Worm (Caenorhabditis elegans): ENCODE results near the gene mrpl-39.

Gene mrpl-39

DNA sequence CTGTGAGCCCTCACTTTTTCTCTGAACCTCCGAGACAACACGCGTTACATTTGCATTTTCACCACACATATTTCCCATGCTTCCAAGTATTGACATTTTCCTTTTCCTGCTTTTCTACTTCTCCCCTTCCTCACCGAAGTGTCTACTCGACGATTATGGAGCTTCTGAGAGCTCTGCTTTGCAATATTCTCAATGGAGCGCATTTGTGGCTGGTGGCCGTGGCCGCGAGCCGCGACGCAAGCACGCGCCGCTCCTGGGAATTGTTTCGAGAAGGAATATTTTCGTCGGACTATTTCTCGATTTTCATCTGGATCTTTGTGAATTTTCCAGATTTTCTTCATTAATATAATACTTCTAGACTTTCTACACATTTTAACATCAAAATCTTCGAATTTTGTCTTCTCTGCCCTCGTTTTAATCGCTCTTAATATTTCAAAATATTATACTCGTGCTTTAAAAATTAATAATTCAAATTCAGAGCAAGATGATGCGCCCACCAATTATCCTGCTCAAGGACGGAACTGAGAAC, 50.5 kb downstream of the mrpl-39 start, which contains the start of the genes T10B5.4 and cct-7 (continued):
- TF ChIP-seq saeg-2 (GFP tag; IDR thresholded peaks at IDR 0.05), result peak; percentile 59; the same call in 1 of the 2 replicates
- TF ChIP-seq nhr-48 (tag; optimal IDR thresholded peaks at IDR 0.05), result peak; percentile 25
- TF ChIP-seq nhr-25 (tag; optimal IDR thresholded peaks at IDR 0.05; ENCODE audit: borderline replicate concordance, insufficient read depth), result peak; percentile 18
- TF ChIP-seq Y48G9A.11 (GFP tag; IDR thresholded peaks at IDR 0.05), result no peak; the same call in 1 of the 2 replicates
- TF ChIP-seq ctbp-1 (GFP tag; IDR thresholded peaks at IDR 0.05), result peak; percentile 79
- TF ChIP-seq nhr-28 (tag; optimal IDR thresholded peaks at IDR 0.05), result peak; percentile 66
- TF ChIP-seq php-3 (GFP tag; IDR thresholded peaks at IDR 0.05), result 0 out of 2 replicates have a peak, but pooled peaks have one; percentile 45
- peak; percentile 89 for TF ChIP-seq hmg-1.1 (GFP tag; IDR thresholded peaks at IDR 0.05)
- peak; percentile 78 for TF ChIP-seq nhr-6 (tag; optimal IDR thresholded peaks at IDR 0.05)
- peak; percentile 36 for TF ChIP-seq pqm-1 (tag; optimal IDR thresholded peaks at IDR 0.05)
- peak; percentile 93 for TF ChIP-seq mep-1 (tag; optimal IDR thresholded peaks at IDR 0.05)
- no peak for TF ChIP-seq lir-3 (tag; optimal IDR thresholded peaks at IDR 0.05)
- TF ChIP-seq mxl-3 (GFP tag; optimal IDR thresholded peaks at IDR 0.05), result peak; percentile 84
- TF ChIP-seq nhr-111 (GFP tag; optimal IDR thresholded peaks at IDR 0.05), result no peak
- TF ChIP-seq F49E8.2 (tag; optimal IDR thresholded peaks at IDR 0.05; ENCODE audit: borderline replicate concordance), result peak; percentile 61
- TF ChIP-seq F10B5.3 (tag; optimal IDR thresholded peaks at IDR 0.05), result no peak
- no peak for TF ChIP-seq daf-8 (GFP tag; IDR thresholded peaks at IDR 0.05)
- peak; percentile 92 for TF ChIP-seq nhr-11 (tag; optimal IDR thresholded peaks at IDR 0.05)
- peak; percentile 90 for TF ChIP-seq nhr-77 (tag; optimal IDR thresholded peaks at IDR 0.05)
- TF ChIP-seq zfp-2 (tag; optimal IDR thresholded peaks at IDR 0.05), result peak; percentile 28
- peak; percentile 34; the same call in 1 of the 2 replicates for TF ChIP-seq lim-7 (GFP tag; IDR thresholded peaks at IDR 0.05)
- TF ChIP-seq unc-62 (GFP tag; optimal IDR thresholded peaks at IDR 0.05 in 1 of 2), result no peak
- TF ChIP-seq unc-62 (tag; optimal IDR thresholded peaks at IDR 0.05), result no peak
- 0 out of 2 replicates have a peak, but pooled peaks have one; percentile 55 for TF ChIP-seq D1046.2 (GFP tag; IDR thresholded peaks at IDR 0.05)
- peak; percentile 92 for TF ChIP-seq rbr-2 (tag; optimal IDR thresholded peaks at IDR 0.05)
- TF ChIP-seq ceh-20 (GFP tag; IDR thresholded peaks at IDR 0.05), result peak; percentile 70; the same call in 1 of the 2 replicates
- peak; percentile 89 for TF ChIP-seq vab-7 (GFP tag; IDR thresholded peaks at IDR 0.05)
- no peak for TF ChIP-seq aly-2 (tag; optimal IDR thresholded peaks at IDR 0.05)
- peak; percentile 80 for TF ChIP-seq egl-43 (GFP tag; IDR thresholded peaks at IDR 0.05)
- peak in 1 of 2 experiments; percentile 79 for TF ChIP-seq mdl-1 (tag; optimal IDR thresholded peaks at IDR 0.05)
- TF ChIP-seq tra-1 (GFP tag; IDR thresholded peaks at IDR 0.05), result peak; percentile 65
- peak; percentile 97 for TF ChIP-seq lin-38 (GFP tag; IDR thresholded peaks at IDR 0.05)
- peak; percentile 36 for TF ChIP-seq nhr-237 (tag; optimal IDR thresholded peaks at IDR 0.05)
- TF ChIP-seq mes-2 (tag; optimal IDR thresholded peaks at IDR 0.05; ENCODE audit: poor library complexity, severe bottlenecking), result peak; percentile 96
- 0 out of 4 replicates have a peak, but pooled peaks of 1 of the 2 experiments have one; percentile 32 for TF ChIP-seq madf-5 (GFP tag; IDR thresholded peaks at IDR 0.05)
- TF ChIP-seq Y105C5A.15 (GFP tag; IDR thresholded peaks at IDR 0.05), result no peak
- peak; percentile 80 for TF ChIP-seq T20F7.1 (GFP tag; optimal IDR thresholded peaks at IDR 0.05)
- TF ChIP-seq hlh-30 (tag; optimal IDR thresholded peaks at IDR 0.05; ENCODE audit: insufficient read depth), result peak; percentile 91
- peak; percentile 80 for TF ChIP-seq hlh-11 (tag; optimal IDR thresholded peaks at IDR 0.05)
- no peak for TF ChIP-seq ztf-11 (tag; optimal IDR thresholded peaks at IDR 0.05)
- no peak for TF ChIP-seq daf-16 (GFP tag; optimal IDR thresholded peaks at IDR 0.05)
- peak; percentile 46 for TF ChIP-seq daf-16 (tag; optimal IDR thresholded peaks at IDR 0.05)
- TF ChIP-seq lin-13 (GFP tag; optimal IDR thresholded peaks at IDR 0.05), result peak; percentile 92
- TF ChIP-seq pha-4 (GFP tag; IDR thresholded peaks at IDR 0.05), result 0 out of 2 replicates have a peak, but pooled peaks have one; percentile 22
- TF ChIP-seq pha-4 (tag; optimal IDR thresholded peaks at IDR 0.05), result no peak
- peak; percentile 78 for TF ChIP-seq dmd-6 (GFP tag; IDR thresholded peaks at IDR 0.05)
- no peak for TF ChIP-seq ztf-7 (tag; optimal IDR thresholded peaks at IDR 0.05)
- 0 out of 2 replicates have a peak, but pooled peaks have one; percentile 22 for TF ChIP-seq lin-1 (GFP tag; IDR thresholded peaks at IDR 0.05)
- 0 out of 2 replicates have a peak, but pooled peaks have one; percentile 40 for TF ChIP-seq zfp-3 (GFP tag; conservative IDR thresholded peaks at IDR 0.05)
- peak; percentile 9 for TF ChIP-seq snpc-4 (tag; optimal IDR thresholded peaks at IDR 0.05)

Data from whole organism, L4 larva.